Worm (Caenorhabditis elegans) whole organism, mixed stage, embryonic: ENCODE measurements around the gene F47B10.9.

Experiments
- ces-1 ChIP-seq: fragments of 150-350 bp; optimal IDR thresholded peaks from 2 replicates; lab custom pipeline; 2014; ENCODE audit warnings: missing biosample characterization, missing genetic modification reagents, missing genetic modification characterization
- elt-3 ChIP-seq: fragments of 150-350 bp; optimal IDR thresholded peaks from 2 replicates; lab custom pipeline; 2014; ENCODE audit warnings: missing biosample characterization, missing genetic modification characterization
- flh-1 ChIP-seq: fragments of 200-800 bp; sonication (Bioruptor generic); optimal IDR thresholded peaks from 2 replicates; lab custom pipeline; 2018; ENCODE audit warnings: mild to moderate bottlenecking, missing genetic modification characterization, moderate library complexity, missing compliant biosample characterization
- lin-13 ChIP-seq: fragments of 150-350 bp; optimal IDR thresholded peaks from 2 replicates; lab custom pipeline; 2014; ENCODE audit warnings: missing biosample characterization, missing genetic modification characterization
- mep-1 ChIP-seq: fragments of 150-350 bp; optimal IDR thresholded peaks from 2 replicates; lab custom pipeline; 2017; ENCODE audit warnings: missing biosample characterization, missing genetic modification reagents, missing genetic modification characterization, inconsistent platforms
- nhr-12 ChIP-seq: fragments of 150-350 bp; optimal IDR thresholded peaks from 2 replicates; lab custom pipeline; 2014; ENCODE audit warnings: missing biosample characterization, missing genetic modification characterization
- nhr-237 ChIP-seq: fragments of 150-350 bp; optimal IDR thresholded peaks from 2 replicates; lab custom pipeline; 2014; ENCODE audit warnings: missing biosample characterization, missing genetic modification characterization
- nhr-76 ChIP-seq: sonication (generic microtip); optimal IDR thresholded peaks from 2 replicates; lab custom pipeline; 2017; ENCODE audit warnings: missing biosample characterization, missing genetic modification characterization
- pha-4 ChIP-seq: fragments of 150-350 bp; optimal IDR thresholded peaks from 2 replicates; lab custom pipeline; 2018; ENCODE audit warnings: missing biosample characterization, missing genetic modification reagents, missing genetic modification characterization
- tbx-8 ChIP-seq: fragments of 200-800 bp; sonication (Bioruptor generic); optimal IDR thresholded peaks from 2 replicates; lab custom pipeline; 2018; ENCODE audit warnings: mild to moderate bottlenecking, missing genetic modification characterization, moderate library complexity, missing compliant biosample characterization
- unc-120 ChIP-seq: sonication (generic microtip); optimal IDR thresholded peaks from 2 replicates; lab custom pipeline; 2017; ENCODE audit warnings: missing genetic modification characterization, missing compliant biosample characterization; ENCODE audit not compliant: poor library complexity, severe bottlenecking
- unc-39 ChIP-seq: fragments of 150-350 bp; optimal IDR thresholded peaks from 2 replicates; lab custom pipeline; 2014; ENCODE audit warnings: missing biosample characterization, missing genetic modification characterization
- unc-62 ChIP-seq: fragments of 150-350 bp; optimal IDR thresholded peaks from 2 replicates; lab custom pipeline; 2014; ENCODE audit warnings: missing biosample characterization, missing genetic modification reagents, missing genetic modification characterization
- ztf-11 ChIP-seq: fragments of 150-350 bp; optimal IDR thresholded peaks from 2 replicates; lab custom pipeline; 2014; ENCODE audit warnings: missing biosample characterization, missing genetic modification characterization

DNA sequence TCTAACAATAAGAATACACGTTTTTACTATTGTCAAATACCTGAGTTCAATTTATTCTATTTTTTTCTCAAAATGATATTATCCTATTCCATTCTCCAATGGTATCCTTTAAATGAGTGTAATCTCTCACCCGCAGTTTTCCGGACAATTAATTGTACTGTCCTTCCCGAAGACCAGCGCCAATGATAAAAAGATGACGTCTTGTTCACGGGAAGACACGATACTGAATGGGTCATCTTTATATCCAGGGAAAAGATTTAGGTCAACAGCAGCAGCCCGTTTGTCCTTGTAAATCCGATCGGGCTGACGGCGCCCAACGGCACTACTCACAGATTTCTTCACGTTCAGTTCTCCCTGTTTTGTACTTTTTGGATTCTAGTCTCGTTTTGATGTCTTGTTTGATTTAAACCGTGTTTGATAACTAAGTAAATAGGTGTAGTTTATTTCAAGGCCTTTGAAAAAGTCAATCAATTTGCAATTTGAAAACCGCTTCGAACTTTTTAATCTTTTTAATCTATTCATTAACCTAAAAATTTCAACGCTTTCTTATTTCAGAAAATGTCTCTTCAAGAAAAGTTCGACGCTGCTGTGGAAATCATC lies 11.1 kb downstream of the F47B10.9 start, which contains the start of gene acbp-3:
- TF ChIP-seq nhr-237 (tag; lab: Kevin White, UChicago) (no peak), unc-39 (tag; lab: Kevin White, UChicago) (no peak), ztf-11 (no peak), flh-1 (GFP tag; lab: Kevin White, UChicago) (no peak), mep-1 (tag; lab: Kevin White, UChicago) (no peak), lin-13 (tag; lab: Kevin White, UChicago) (no peak), tbx-8 (GFP tag; lab: Kevin White, UChicago) (no peak), unc-120 (tag; lab: Kevin White, UChicago) (no peak), ces-1 (GFP tag; lab: Kevin White, UChicago) (no peak), unc-62 (GFP tag; lab: Kevin White, UChicago) (no peak), elt-3 (tag; lab: Kevin White, UChicago) (no peak), nhr-76 (tag; lab: Kevin White, UChicago) (no peak), pha-4 (tag; lab: Kevin White, UChicago) (no peak), nhr-12 (tag; lab: Kevin White, UChicago) (no peak)
